Fruit fly (Drosophila melanogaster): ENCODE results near the gene CG33080.

CG33080 gene

DNA sequence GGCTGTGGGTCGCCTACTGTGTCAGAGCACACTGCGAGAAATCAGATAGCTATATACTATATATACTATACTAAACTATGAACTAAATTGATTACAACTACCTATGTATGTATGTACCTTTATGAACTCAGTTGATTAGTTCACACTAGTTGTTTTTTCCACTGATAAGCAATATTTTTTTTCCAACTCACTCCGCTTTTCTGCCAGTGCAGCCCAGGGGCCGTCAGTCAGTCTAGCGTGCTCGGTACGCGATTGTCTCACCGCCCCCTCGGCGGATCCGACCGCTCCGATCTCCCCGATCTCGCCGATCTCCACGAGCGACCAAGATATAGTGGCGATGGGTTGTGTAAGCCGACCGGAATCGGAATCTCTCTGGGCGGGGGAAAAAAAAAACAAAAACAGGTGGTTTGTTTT is 11.7 kb downstream of the CG33080 start (continued):
- peak; percentile 73 for TF ChIP-seq kah (GFP tag; optimal IDR thresholded peaks at IDR 0.05)
- TF ChIP-seq hkb (optimal IDR thresholded peaks at IDR 0.05) = no peak
- peak; percentile 92 for TF ChIP-seq hkb (GFP tag; IDR thresholded peaks at IDR 0.05)
- peak; percentile 68 for TF ChIP-seq jumu (GFP tag; optimal IDR thresholded peaks at IDR 0.05)
- TF ChIP-seq Rx (GFP tag; IDR thresholded peaks at IDR 0.05) = peak; percentile 85
- peak; percentile 79 for TF ChIP-seq Asciz (GFP tag; optimal IDR thresholded peaks at IDR 0.05)
- TF ChIP-seq HLHmδ (GFP tag; optimal IDR thresholded peaks at IDR 0.05) = no peak
- TF ChIP-seq CG12659 (GFP tag; optimal IDR thresholded peaks at IDR 0.05) = peak; percentile 79
- TF ChIP-seq CG14860 (GFP tag; IDR thresholded peaks at IDR 0.05; ENCODE audit: partially characterized antibody) = no peak
- TF ChIP-seq ase (GFP tag; IDR thresholded peaks at IDR 0.05) = peak; percentile 88
- peak; percentile 64 for TF ChIP-seq gcm (GFP tag; optimal IDR thresholded peaks at IDR 0.05)
- peak; percentile 89 for TF ChIP-seq CG10147 (GFP tag; optimal IDR thresholded peaks at IDR 0.05)
- TF ChIP-seq Usf (GFP tag; optimal IDR thresholded peaks at IDR 0.05) = no peak
- peak; percentile 69 for TF ChIP-seq wor (GFP tag; IDR thresholded peaks at IDR 0.05)
- peak; percentile 86 for TF ChIP-seq unpg (GFP tag; optimal IDR thresholded peaks at IDR 0.05)
- peak; percentile 90 for TF ChIP-seq klu (GFP tag; IDR thresholded peaks at IDR 0.05)
- no peak for TF ChIP-seq aop (GFP tag; IDR thresholded peaks at IDR 0.05)
- TF ChIP-seq sens-2 (GFP tag; IDR thresholded peaks at IDR 0.05) = peak; percentile 42; the same call in 1 of the 2 replicates
- TF ChIP-seq da (GFP tag; optimal IDR thresholded peaks at IDR 0.05) = no peak
- peak; percentile 47 for TF ChIP-seq CG10959 (GFP tag; IDR thresholded peaks at IDR 0.05)
- TF ChIP-seq CG17186 (GFP tag; optimal IDR thresholded peaks at IDR 0.05) = peak; percentile 11
- peak; percentile 79 for TF ChIP-seq CG13424 (tag; optimal IDR thresholded peaks at IDR 0.05)
- TF ChIP-seq Sry-β (GFP tag; optimal IDR thresholded peaks at IDR 0.05) = no peak
- TF ChIP-seq fu2 (GFP tag; optimal IDR thresholded peaks at IDR 0.05) = no peak
- no peak for TF ChIP-seq CG16813 (GFP tag; IDR thresholded peaks at IDR 0.05; ENCODE audit: partially characterized antibody)
- TF ChIP-seq Dref (GFP tag; IDR thresholded peaks at IDR 0.05) = 0 out of 2 replicates have a peak, but pooled peaks have one; percentile 14
- TF ChIP-seq CG8089 (GFP tag; optimal IDR thresholded peaks at IDR 0.05) = peak; percentile 13
- no peak for TF ChIP-seq lbe (GFP tag; optimal IDR thresholded peaks at IDR 0.05)
- no peak for TF ChIP-seq Tbp (GFP tag; optimal IDR thresholded peaks at IDR 0.05)
- TF ChIP-seq Dfd (GFP tag; optimal IDR thresholded peaks at IDR 0.05) = no peak
- TF ChIP-seq CG7786 (GFP tag; optimal IDR thresholded peaks at IDR 0.05) = peak; percentile 41
- TF ChIP-seq org-1 (GFP tag; optimal IDR thresholded peaks at IDR 0.05) = peak; percentile 84
- TF ChIP-seq bbx (GFP tag; IDR thresholded peaks at IDR 0.05; ENCODE audit: partially characterized antibody) = no peak
- peak; percentile 59; the same call in 1 of the 2 replicates for TF ChIP-seq CG4360 (GFP tag; IDR thresholded peaks at IDR 0.05)
- no peak for TF ChIP-seq NC2α (GFP tag; optimal IDR thresholded peaks at IDR 0.05)
- TF ChIP-seq Opbp (GFP tag; IDR thresholded peaks at IDR 0.05; ENCODE audit: partially characterized antibody) = no peak
- peak; percentile 90 for TF ChIP-seq row (GFP tag; IDR thresholded peaks at IDR 0.05)
- no peak for TF ChIP-seq corto (GFP tag; optimal IDR thresholded peaks at IDR 0.05)
- TF ChIP-seq Adf1 (GFP tag; IDR thresholded peaks at IDR 0.05) = peak; percentile 55
- TF ChIP-seq CG30431 (GFP tag; optimal IDR thresholded peaks at IDR 0.05) = peak; percentile 48
- peak; percentile 60 for TF ChIP-seq CG31365 (tag; optimal IDR thresholded peaks at IDR 0.05)
- peak; percentile 79 for TF ChIP-seq Sox100B (GFP tag; optimal IDR thresholded peaks at IDR 0.05)
- peak; percentile 63; the same call in 1 of the 2 replicates for TF ChIP-seq dimm (GFP tag; IDR thresholded peaks at IDR 0.05)
- no peak for TF ChIP-seq CG3995 (GFP tag; optimal IDR thresholded peaks at IDR 0.05)
- peak; percentile 83 for TF ChIP-seq CG2889 (GFP tag; IDR thresholded peaks at IDR 0.05)
- no peak for TF ChIP-seq CG8478 (optimal IDR thresholded peaks at IDR 0.05)
- TF ChIP-seq mirr (GFP tag; optimal IDR thresholded peaks at IDR 0.05) = peak; percentile 21
- TF ChIP-seq CG13123 (GFP tag; optimal IDR thresholded peaks at IDR 0.05) = no peak
- peak; percentile 62 for TF ChIP-seq CG5953 (GFP tag; IDR thresholded peaks at IDR 0.05)
- TF ChIP-seq nau (GFP tag; optimal IDR thresholded peaks at IDR 0.05) = no peak
- TF ChIP-seq CG15479 (GFP tag; optimal IDR thresholded peaks at IDR 0.05) = no peak
- TF ChIP-seq bigmax (GFP tag; optimal IDR thresholded peaks at IDR 0.05) = no peak

All from whole organism, embryonic.